Fruit fly (Drosophila melanogaster) whole organism, embryonic: ENCODE data around the gene Uch-L5R.

Experiments
- Awh ChIP-seq: fragments of 200-800 bp; sonication (Bioruptor generic); IDR thresholded peaks from 2 replicates; pipeline ENCODE4, ENCODE4 v1.3.6; 2022; ENCODE audit warnings: missing biosample characterization, missing genetic modification characterization
- Bgb ChIP-seq: fragments of 200-800 bp; sonication (Bioruptor generic); IDR thresholded peaks from 2 replicates; pipeline ENCODE4 v1.3.6; 2022; ENCODE audit warnings: missing biosample characterization, missing genetic modification characterization; ENCODE audit not compliant: partially characterized antibody
- CG12942 ChIP-seq: fragments of 200-800 bp; sonication (Bioruptor generic); optimal IDR thresholded peaks from 3 replicates; lab custom pipeline; 2016; ENCODE audit warnings: missing biosample characterization, missing genetic modification characterization
- CG13287 ChIP-seq: fragments of 200-800 bp; sonication (Bioruptor generic); IDR thresholded peaks from 2 replicates; pipeline ENCODE4 v1.3.6; 2022; ENCODE audit warnings: missing biosample characterization, missing genetic modification characterization; ENCODE audit not compliant: partially characterized antibody
- CG13894 ChIP-seq: fragments of 200-800 bp; sonication (Bioruptor generic); optimal IDR thresholded peaks from 3 replicates; lab custom pipeline; 2018; ENCODE audit warnings: missing biosample characterization, mild to moderate bottlenecking, missing genetic modification characterization, moderate library complexity
- CG14050 ChIP-seq: fragments of 200-800 bp; sonication (Bioruptor generic); IDR thresholded peaks from 3 replicates; pipeline ENCODE4 v1.3.6; 2022; ENCODE audit warnings: missing biosample characterization, missing genetic modification characterization
- CG2129 ChIP-seq: fragments of 200-800 bp; sonication (Bioruptor generic); IDR thresholded peaks from 2 replicates; pipeline ENCODE4 v1.3.6; 2022; ENCODE audit warnings: missing biosample characterization, missing genetic modification characterization; ENCODE audit not compliant: partially characterized antibody
- CG3281 ChIP-seq: fragments of 200-800 bp; sonication (Bioruptor generic); optimal IDR thresholded peaks from 3 replicates; lab custom pipeline; 2017; ENCODE audit warnings: missing biosample characterization, mild to moderate bottlenecking, missing genetic modification characterization
- CG33213 ChIP-seq: fragments of 200-800 bp; sonication (Bioruptor generic); optimal IDR thresholded peaks from 3 replicates; lab custom pipeline; 2016; ENCODE audit warnings: missing biosample characterization, missing genetic modification characterization
- CG3995 ChIP-seq: fragments of 200-800 bp; sonication (Bioruptor generic); optimal IDR thresholded peaks from 3 replicates; lab custom pipeline; 2016; ENCODE audit warnings: missing biosample characterization, missing genetic modification characterization
- CG42726 ChIP-seq: fragments of 200-800 bp; sonication (Bioruptor generic); IDR thresholded peaks from 2 replicates; pipeline ENCODE4 v1.3.6; 2022; ENCODE audit warnings: missing biosample characterization, missing genetic modification characterization; ENCODE audit not compliant: partially characterized antibody
- CG4360 ChIP-seq: fragments of 200-800 bp; sonication (Bioruptor generic); IDR thresholded peaks from 2 replicates; pipeline ENCODE4 v1.3.6; 2022; ENCODE audit warnings: missing biosample characterization, missing genetic modification characterization
- CG6683 ChIP-seq: fragments of 200-800 bp; sonication (Bioruptor generic); optimal IDR thresholded peaks from 2 replicates; lab custom pipeline; 2017; ENCODE audit warnings: missing biosample characterization, mild to moderate bottlenecking, missing genetic modification characterization, missing genetic modification reagents
- CG9727 ChIP-seq: fragments of 200-800 bp; sonication (Bioruptor generic); optimal IDR thresholded peaks from 3 replicates; lab custom pipeline; 2017; ENCODE audit warnings: missing biosample characterization, mild to moderate bottlenecking, missing genetic modification characterization
- CG9817 ChIP-seq: fragments of 200-800 bp; sonication (Bioruptor generic); optimal IDR thresholded peaks from 2 replicates; lab custom pipeline; 2018; ENCODE audit warnings: missing biosample characterization, mild to moderate bottlenecking, missing genetic modification characterization, moderate library complexity
- CG9932 ChIP-seq: fragments of 200-800 bp; sonication (Bioruptor generic); IDR thresholded peaks from 2 replicates; pipeline ENCODE4 v1.3.6; 2022; ENCODE audit warnings: missing biosample characterization, missing genetic modification characterization
- Dbx ChIP-seq: fragments of 200-800 bp; sonication (Bioruptor generic); IDR thresholded peaks from 3 replicates; pipeline ENCODE4 v1.3.6; 2022; ENCODE audit warnings: missing biosample characterization, missing genetic modification characterization
- Dref ChIP-seq: fragments of 200-800 bp; sonication (Bioruptor generic); IDR thresholded peaks from 2 replicates; pipeline ENCODE4 v1.3.6; 2022; ENCODE audit warnings: missing biosample characterization, missing genetic modification characterization
- Eip74EF ChIP-seq, 2 experiments: fragments of 200-800 bp in 1 of 2; fragments of >200 bp in 1 of 2; sonication (Bioruptor generic) in 1 of 2; optimal IDR thresholded peaks; 2 replicates each; lab custom pipeline; 2017 to 2019; ENCODE audit warnings: missing biosample characterization in 2 of 2, missing genetic modification characterization in 2 of 2, mild to moderate bottlenecking in 1 of 2, moderate library complexity in 1 of 2
- H2.0 ChIP-seq: fragments of 200-800 bp; sonication (Bioruptor generic); IDR thresholded peaks from 2 replicates; pipeline ENCODE4 v1.3.6; 2022; ENCODE audit warnings: missing biosample characterization, missing genetic modification characterization
- Myb ChIP-seq: fragments of 200-800 bp; sonication (Bioruptor generic); optimal IDR thresholded peaks from 2 replicates; lab custom pipeline; 2016; ENCODE audit warnings: missing biosample characterization, missing genetic modification characterization
- NC2β ChIP-seq: fragments of 200-800 bp; sonication (Bioruptor generic); optimal IDR thresholded peaks from 2 replicates; lab custom pipeline; 2016; ENCODE audit warnings: missing biosample characterization, missing genetic modification characterization
- Opbp ChIP-seq: fragments of 200-800 bp; sonication (Bioruptor generic); IDR thresholded peaks from 3 replicates; pipeline ENCODE4 v1.3.6; 2022; ENCODE audit warnings: missing biosample characterization, missing genetic modification characterization; ENCODE audit not compliant: partially characterized antibody
- Side ChIP-seq: fragments of 200-800 bp; sonication (Bioruptor generic); optimal IDR thresholded peaks from 2 replicates; lab custom pipeline; 2016; ENCODE audit warnings: missing biosample characterization, missing genetic modification characterization
- Sin3A ChIP-seq: fragments of >200 bp; optimal IDR thresholded peaks from 2 replicates; lab custom pipeline; 2018
- ab ChIP-seq: fragments of 200-800 bp; sonication (Bioruptor generic); optimal IDR thresholded peaks from 2 replicates; lab custom pipeline; 2016; ENCODE audit warnings: missing biosample characterization, missing genetic modification characterization
- amos ChIP-seq: fragments of 200-800 bp; sonication (Bioruptor generic); IDR thresholded peaks from 2 replicates; pipeline ENCODE4 v1.3.6; 2022; ENCODE audit warnings: missing biosample characterization, missing genetic modification characterization; ENCODE audit not compliant: partially characterized antibody
- ara ChIP-seq: fragments of 200-800 bp; sonication (Bioruptor generic); IDR thresholded peaks from 2 replicates; pipeline ENCODE4 v1.3.6; 2022; ENCODE audit warnings: missing biosample characterization, missing genetic modification characterization
- bcd ChIP-seq: fragments of 200-800 bp; sonication (Bioruptor generic); optimal IDR thresholded peaks from 2 replicates; lab custom pipeline; 2017; ENCODE audit warnings: missing biosample characterization, mild to moderate bottlenecking, missing genetic modification characterization
- chinmo ChIP-seq: fragments of 200-800 bp; sonication (Bioruptor generic); IDR thresholded peaks from 4 replicates; pipeline ENCODE4 v1.3.6; 2022; ENCODE audit warnings: missing biosample characterization, missing genetic modification characterization; ENCODE audit not compliant: partially characterized antibody
- da ChIP-seq: fragments of 200-800 bp; sonication (Bioruptor generic); optimal IDR thresholded peaks from 2 replicates; lab custom pipeline; 2016; ENCODE audit warnings: missing biosample characterization, missing genetic modification characterization
- dmrt11E ChIP-seq: fragments of 200-800 bp; sonication (Bioruptor generic); optimal IDR thresholded peaks from 3 replicates; lab custom pipeline; 2018; ENCODE audit warnings: missing biosample characterization, mild to moderate bottlenecking, missing genetic modification characterization, moderate library complexity
- exex ChIP-seq: fragments of 200-800 bp; sonication (Bioruptor generic); optimal IDR thresholded peaks from 4 replicates; lab custom pipeline; 2018; ENCODE audit warnings: missing biosample characterization, mild to moderate bottlenecking, missing genetic modification characterization, moderate library complexity
- grn ChIP-seq: fragments of 200-800 bp; sonication (Bioruptor generic); optimal IDR thresholded peaks from 3 replicates; lab custom pipeline; 2017; ENCODE audit warnings: missing biosample characterization, missing genetic modification characterization
- hbn ChIP-seq: fragments of 200-800 bp; sonication (Bioruptor generic); IDR thresholded peaks from 2 replicates; pipeline ENCODE4 v1.3.6; 2022; ENCODE audit warnings: missing biosample characterization, missing genetic modification characterization; ENCODE audit not compliant: partially characterized antibody
- kay ChIP-seq: fragments of 200-800 bp; sonication (Bioruptor generic); optimal IDR thresholded peaks from 2 replicates; lab custom pipeline; 2016; ENCODE audit warnings: missing biosample characterization, missing genetic modification characterization
- mld ChIP-seq: fragments of 200-800 bp; sonication (Bioruptor generic); IDR thresholded peaks from 3 replicates; pipeline ENCODE4 v1.3.6; 2022; ENCODE audit warnings: missing biosample characterization, missing genetic modification characterization; ENCODE audit not compliant: partially characterized antibody
- nerfin-2 ChIP-seq: fragments of 200-800 bp; sonication (Bioruptor generic); IDR thresholded peaks from 2 replicates; pipeline ENCODE4 v1.3.6; 2022; ENCODE audit warnings: missing biosample characterization, missing genetic modification characterization; ENCODE audit not compliant: partially characterized antibody
- pan ChIP-seq, 4 experiments: fragments of >200 bp in 3 of 4; fragments of 200-800 bp in 1 of 4; sonication (Bioruptor generic) in 1 of 4; optimal IDR thresholded peaks in 3 of 4; IDR thresholded peaks in 1 of 4; 2 replicates each; pipeline versions ENCODE4 v1.3.6 to Lab custom; 2017 to 2022; ENCODE audit warnings: missing biosample characterization in 2 of 4, missing genetic modification characterization in 2 of 4, mixed read lengths in 1 of 4
- peb ChIP-seq: fragments of 200-800 bp; sonication (Bioruptor generic); IDR thresholded peaks from 2 replicates; pipeline ENCODE4 v1.3.6; 2022; ENCODE audit warnings: missing biosample characterization, missing genetic modification characterization
- phol ChIP-seq: fragments of 200-800 bp; sonication (Bioruptor generic); optimal IDR thresholded peaks from 3 replicates; lab custom pipeline; 2018; ENCODE audit warnings: missing biosample characterization, mild to moderate bottlenecking, missing genetic modification characterization, moderate library complexity
- prd ChIP-seq, 3 experiments: fragments of >200 bp in 2 of 3; fragments of 200-800 bp in 1 of 3; sonication (Bioruptor generic) in 1 of 3; optimal IDR thresholded peaks in 2 of 3; IDR thresholded peaks in 1 of 3; 2 replicates in 2 of 3; 3 replicates in 1 of 3; pipeline versions ENCODE4 v1.3.6 to Lab custom; 2017 to 2022; ENCODE audit warnings: missing biosample characterization in 1 of 3, missing genetic modification characterization in 1 of 3
- sens-2 ChIP-seq: fragments of 200-800 bp; sonication (Bioruptor generic); IDR thresholded peaks from 2 replicates; pipeline ENCODE4 v1.3.6; 2022; ENCODE audit warnings: missing biosample characterization, missing genetic modification characterization
- sr ChIP-seq: fragments of 200-800 bp; sonication (Bioruptor generic); IDR thresholded peaks from 3 replicates; pipeline ENCODE4 v1.3.6; 2022; ENCODE audit warnings: missing biosample characterization, missing genetic modification characterization
- tup ChIP-seq: fragments of 200-800 bp; sonication (Bioruptor generic); optimal IDR thresholded peaks from 2 replicates; lab custom pipeline; 2016; ENCODE audit warnings: missing biosample characterization, mild to moderate bottlenecking, missing genetic modification characterization, moderate library complexity
- unc-4 ChIP-seq: fragments of 200-800 bp; sonication (Bioruptor generic); IDR thresholded peaks from 2 replicates; pipeline ENCODE4 v1.3.6; 2022; ENCODE audit warnings: missing biosample characterization, missing genetic modification characterization; ENCODE audit not compliant: partially characterized antibody
- vnd ChIP-seq: fragments of 200-800 bp; sonication (Bioruptor generic); IDR thresholded peaks from 3 replicates; pipeline ENCODE4 v1.3.6; 2022; ENCODE audit warnings: missing biosample characterization, missing genetic modification characterization; ENCODE audit not compliant: partially characterized antibody

The Uch-L5R gene

dm6 chrX:12017815-12018439, 38.5 kb downstream of the Uch-L5R start, which contains the start of gene Chrac-16 (continued):
- no peak for TF ChIP-seq phol
- TF ChIP-seq Bgb (GFP tag; lab: Robert Waterston, UW) = peak; percentile 81
- no peak for TF ChIP-seq CG3281 (GFP tag; lab: Kevin White, UChicago)
- TF ChIP-seq CG13287 = peak; percentile 71
- peak; percentile 62 for TF ChIP-seq hbn (GFP tag; lab: Robert Waterston, UW)
- no peak for TF ChIP-seq CG33213 (GFP tag; lab: Kevin White, UChicago)
- TF ChIP-seq CG3995 (GFP tag; lab: Kevin White, UChicago) = peak; percentile 2
- TF ChIP-seq nerfin-2 (GFP tag; lab: Robert Waterston, UW) = peak; percentile 69
- no peak for TF ChIP-seq kay (GFP tag; lab: Kevin White, UChicago)
- TF ChIP-seq NC2β (GFP tag; lab: Kevin White, UChicago) = no peak
- TF ChIP-seq pan (optimal IDR thresholded peaks at IDR 0.05; lab: Kevin White, UChicago) = no peak
- no peak for TF ChIP-seq pan (GFP tag; optimal IDR thresholded peaks at IDR 0.05 in 1 of 2, IDR thresholded peaks at IDR 0.05 in 1 of 2)
- TF ChIP-seq mld (GFP tag; lab: Robert Waterston, UW) = peak; percentile 53; the same call in 1 of the 3 replicates
- TF ChIP-seq Dbx = no peak
- peak; percentile 81 for TF ChIP-seq amos (GFP tag; lab: Robert Waterston, UW)
- peak; percentile 76 for TF ChIP-seq Dref (GFP tag; lab: Robert Waterston, UW)
- peak; percentile 54; the same call in 1 of the 2 replicates for TF ChIP-seq CG42726 (GFP tag; lab: Robert Waterston, UW)
- TF ChIP-seq bcd = no peak
- no peak for TF ChIP-seq peb (GFP tag; lab: Robert Waterston, UW)
- no peak for TF ChIP-seq ab (GFP tag; lab: Kevin White, UChicago)
- TF ChIP-seq Opbp (GFP tag; lab: Robert Waterston, UW) = peak; percentile 79
- TF ChIP-seq vnd (GFP tag; lab: Robert Waterston, UW) = peak; percentile 80
- no peak for TF ChIP-seq CG12942
- peak; percentile 19; the same call in 1 of the 2 replicates for TF ChIP-seq CG9932 (GFP tag; lab: Robert Waterston, UW)
- TF ChIP-seq H2.0 (GFP tag; lab: Robert Waterston, UW) = no peak
- TF ChIP-seq CG9817 = no peak
- TF ChIP-seq chinmo (GFP tag; lab: Robert Waterston, UW) = peak; percentile 79; the same call in 3 of the 4 replicates
- TF ChIP-seq sens-2 (GFP tag; lab: Robert Waterston, UW) = no peak
- TF ChIP-seq unc-4 = peak; percentile 70
- TF ChIP-seq prd (optimal IDR thresholded peaks at IDR 0.05; lab: Kevin White, UChicago) = no peak
- TF ChIP-seq prd (GFP tag; IDR thresholded peaks at IDR 0.05; lab: Robert Waterston, UW) = no peak
- TF ChIP-seq Side = no peak
- TF ChIP-seq CG2129 = peak; percentile 60
- TF ChIP-seq Sin3A (lab: Kevin White, UChicago) = peak; percentile 45

DNA sequence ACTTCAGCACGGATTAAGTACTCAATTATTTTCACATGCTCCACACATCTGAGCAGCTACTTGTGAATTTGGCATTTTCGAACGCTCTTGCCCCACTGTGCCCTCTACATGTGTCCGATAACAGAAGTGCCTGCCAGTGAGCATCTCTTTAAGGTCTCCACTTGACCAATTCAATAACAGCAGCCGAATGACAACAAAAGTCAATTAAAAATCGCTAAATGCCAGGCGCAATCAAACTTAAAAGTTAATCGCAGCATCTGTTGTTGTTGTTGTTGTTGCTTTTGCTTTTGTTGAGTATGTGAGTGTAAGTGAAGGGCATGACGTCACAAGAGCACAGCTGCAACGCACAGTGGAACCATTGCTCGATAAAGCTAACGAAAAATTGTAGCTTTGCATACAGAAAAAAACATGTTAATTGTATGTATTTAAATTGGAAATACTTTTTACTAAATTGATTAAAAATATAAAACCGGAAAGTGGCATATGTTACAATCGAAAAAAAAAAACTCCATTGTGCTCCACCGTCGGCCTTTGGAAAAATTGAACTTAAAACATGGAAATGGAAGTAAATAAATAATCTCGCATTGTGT, 41.5 kb downstream of the Uch-L5R start:
- 0 out of 2 replicates have a peak, but pooled peaks have one; percentile 36 for TF ChIP-seq Awh (GFP tag; lab: Robert Waterston, UW)
- no peak for TF ChIP-seq da
- TF ChIP-seq CG14050 (GFP tag; lab: Robert Waterston, UW) = 0 out of 3 replicates have a peak, but pooled peaks have one; percentile 9
- no peak for TF ChIP-seq grn (GFP tag; lab: Kevin White, UChicago)
- peak; percentile 36 for TF ChIP-seq CG9727 (GFP tag; lab: Kevin White, UChicago)
- no peak for TF ChIP-seq CG6683 (GFP tag; lab: Kevin White, UChicago)
- TF ChIP-seq ara (GFP tag; lab: Robert Waterston, UW) = peak; percentile 20; the same call in 1 of the 2 replicates
- TF ChIP-seq mld (GFP tag; lab: Robert Waterston, UW) = no peak
- TF ChIP-seq CG13894 (tag; lab: Kevin White, UChicago) = no peak
- TF ChIP-seq Eip74EF (GFP tag; optimal IDR thresholded peaks at IDR 0.05; lab: Kevin White, UChicago) = no peak
- TF ChIP-seq exex (tag; lab: Kevin White, UChicago) = peak; percentile 2
- TF ChIP-seq nerfin-2 (GFP tag; lab: Robert Waterston, UW) = no peak
- no peak for TF ChIP-seq Myb (GFP tag; lab: Kevin White, UChicago)
- no peak; the same call in 2 of the 3 replicates for TF ChIP-seq sr (GFP tag; lab: Robert Waterston, UW)
- TF ChIP-seq tup = no peak
- peak; percentile 81 for TF ChIP-seq CG4360 (GFP tag; lab: Robert Waterston, UW)
- TF ChIP-seq dmrt11E (tag; lab: Kevin White, UChicago) = peak; percentile 7
